Worm (Caenorhabditis elegans) whole organism, L3 larva: ENCODE measurements around the gene nep-8.

ENCODE experiments used
- R02D3.7 ChIP-seq: fragments of 150-350 bp; optimal IDR thresholded peaks from 2 replicates; lab custom pipeline; 2014; ENCODE audit warnings: missing biosample characterization, missing genetic modification characterization
- ZK546.5 ChIP-seq: sonication (generic microtip); optimal IDR thresholded peaks from 2 replicates; lab custom pipeline; 2017; ENCODE audit warnings: missing biosample characterization, missing genetic modification characterization
- ama-1 ChIP-seq: fragments of 150-350 bp; optimal IDR thresholded peaks from 2 replicates; lab custom pipeline; 2018
- egl-27 ChIP-seq: sonication (generic microtip); optimal IDR thresholded peaks from 4 replicates; lab custom pipeline; 2017; ENCODE audit warnings: missing biosample characterization, missing genetic modification reagents, missing genetic modification characterization
- jun-1 ChIP-seq: fragments of 150-350 bp; optimal IDR thresholded peaks from 2 replicates; lab custom pipeline; 2014; ENCODE audit warnings: missing biosample characterization, missing genetic modification reagents, missing genetic modification characterization
- nhr-12 ChIP-seq: fragments of 150-350 bp; optimal IDR thresholded peaks from 2 replicates; lab custom pipeline; 2014; ENCODE audit warnings: missing biosample characterization, missing genetic modification characterization
- nhr-76 ChIP-seq: fragments of 150-350 bp; sonication (generic microtip); optimal IDR thresholded peaks from 5 replicates; lab custom pipeline; 2014; ENCODE audit warnings: missing biosample characterization, missing genetic modification characterization
- sea-2 ChIP-seq: fragments of 150-350 bp; sonication (generic microtip); optimal IDR thresholded peaks from 4 replicates; lab custom pipeline; 2014; ENCODE audit warnings: missing biosample characterization, missing genetic modification reagents, missing genetic modification characterization
- skn-1 ChIP-seq: fragments of 150-350 bp; optimal IDR thresholded peaks from 2 replicates; lab custom pipeline; 2014; ENCODE audit warnings: missing biosample characterization, missing genetic modification characterization
- tbx-2 ChIP-seq: sonication (generic microtip); optimal IDR thresholded peaks from 2 replicates; lab custom pipeline; 2016; ENCODE audit warnings: mild to moderate bottlenecking, missing genetic modification characterization, missing compliant biosample characterization
- unc-39 ChIP-seq: sonication (generic microtip); optimal IDR thresholded peaks from 4 replicates; lab custom pipeline; 2017; ENCODE audit warnings: missing biosample characterization, missing genetic modification characterization
- ztf-11 ChIP-seq: fragments of 150-350 bp; optimal IDR thresholded peaks from 2 replicates; lab custom pipeline; 2014; ENCODE audit warnings: missing biosample characterization, missing genetic modification characterization
- ztf-4 ChIP-seq: fragments of 150-350 bp; optimal IDR thresholded peaks from 2 replicates; lab custom pipeline; 2014; ENCODE audit warnings: missing biosample characterization, missing genetic modification characterization

- no peak for TF ChIP-seq nhr-12 (tag; lab: Kevin White, UChicago)
- TF ChIP-seq R02D3.7 (tag; lab: Kevin White, UChicago): no peak
- no peak for TF ChIP-seq tbx-2
- TF ChIP-seq unc-39 (tag; lab: Kevin White, UChicago): no peak
- TF ChIP-seq nhr-76: no peak
- no peak for TF ChIP-seq ztf-11 (tag; lab: Kevin White, UChicago)
- TF ChIP-seq ztf-4 (tag; lab: Kevin White, UChicago): no peak
- TF ChIP-seq ama-1 (lab: Kevin White, UChicago): no peak
- no peak for TF ChIP-seq ZK546.5 (tag; lab: Kevin White, UChicago)
- TF ChIP-seq skn-1 (tag; lab: Kevin White, UChicago): no peak
- TF ChIP-seq jun-1 (tag; lab: Kevin White, UChicago): no peak
- no peak for TF ChIP-seq sea-2 (GFP tag; lab: Kevin White, UChicago)
- TF ChIP-seq egl-27 (tag; lab: Kevin White, UChicago): no peak
Observed at ce11 chrII:3439244-3439698, 35.6 kb downstream of the nep-8 start.
